ENCODE assay signal across 2 fruit fly cellular contexts in the genomic region with DNA sequence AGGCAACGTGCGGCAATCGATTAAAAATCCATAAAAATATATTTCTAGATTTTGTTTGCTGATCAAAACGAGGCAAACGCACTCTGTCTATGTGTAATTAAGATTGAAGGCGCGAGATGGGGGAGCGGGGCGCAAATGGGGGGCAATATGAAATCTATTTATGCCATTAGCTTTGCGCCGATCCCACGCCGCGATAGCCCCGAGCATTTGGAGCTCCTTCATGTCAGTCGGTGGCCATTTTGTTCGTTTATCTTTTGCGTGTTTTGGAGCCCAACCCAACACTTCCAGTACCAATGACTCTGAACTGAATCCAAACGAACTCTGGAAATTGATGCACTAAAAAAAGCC.
TF ChIP-seq lines count a peak whose summit lies in the region.

No protein-coding gene starts in this region.

- TF ChIP-seq CTCF in whole organism, embryonic (GFP tag; optimal IDR thresholded peaks at IDR 0.05; lab: Kevin White, UChicago): no peak

TF ChIP-seq in whole organism, embryonic, 481 proteins besides CTCF, POLR2A, EP300 and RAD21:
- TF ChIP-seq gt (GFP tag; IDR thresholded peaks at IDR 0.05; lab: Robert Waterston, UW) (no peak), Nf-YA (GFP tag; IDR thresholded peaks at IDR 0.05; lab: Robert Waterston, UW) (0 out of 2 replicates have a peak, but pooled peaks have one; percentile 11), CG8765 (GFP tag; IDR thresholded peaks at IDR 0.05; lab: Robert Waterston, UW) (no peak), sug (tag; optimal IDR thresholded peaks at IDR 0.05; lab: Kevin White, UChicago) (peak; percentile 37), CG15696 (tag; optimal IDR thresholded peaks at IDR 0.05; lab: Kevin White, UChicago) (no peak), chinmo (GFP tag; IDR thresholded peaks at IDR 0.05; lab: Robert Waterston, UW; ENCODE audit: partially characterized antibody) (peak; percentile 55; the same call in 1 of the 4 replicates), MBD-R2 (GFP tag; IDR thresholded peaks at IDR 0.05; lab: Robert Waterston, UW) (0 out of 2 replicates have a peak, but pooled peaks have one; percentile 1), crol (GFP tag; IDR thresholded peaks at IDR 0.05; lab: Robert Waterston, UW) (peak; percentile 74), lab (GFP tag; optimal IDR thresholded peaks at IDR 0.05; lab: Kevin White, UChicago) (peak; percentile 76), grn (GFP tag; optimal IDR thresholded peaks at IDR 0.05; lab: Kevin White, UChicago) (peak; percentile 90)

TF ChIP-seq in whole organism, prepupa, 60 proteins besides CTCF, POLR2A, EP300 and RAD21:
- TF ChIP-seq dac (GFP tag; optimal IDR thresholded peaks at IDR 0.05; lab: Kevin White, UChicago) (no peak), CG8119 (GFP tag; IDR thresholded peaks at IDR 0.05; lab: Robert Waterston, UW) (no peak), achi (GFP tag; optimal IDR thresholded peaks at IDR 0.05; lab: Kevin White, UChicago) (no peak), CG32006 (GFP tag; optimal IDR thresholded peaks at IDR 0.05; lab: Kevin White, UChicago) (no peak), salr (GFP tag; optimal IDR thresholded peaks at IDR 0.05; lab: Kevin White, UChicago) (no peak), Hr38 (GFP tag; optimal IDR thresholded peaks at IDR 0.05; lab: Kevin White, UChicago) (no peak), CG10669 (GFP tag; optimal IDR thresholded peaks at IDR 0.05; lab: Kevin White, UChicago) (no peak), CG6163 (GFP tag; IDR thresholded peaks at IDR 0.05; lab: Robert Waterston, UW) (no peak), svp (GFP tag; lab: Kevin White, UChicago) (peak; percentile 58), CG6792 (GFP tag; optimal IDR thresholded peaks at IDR 0.05; lab: Kevin White, UChicago) (no peak), spab (GFP tag; optimal IDR thresholded peaks at IDR 0.05; lab: Kevin White, UChicago) (no peak), fkh (GFP tag; optimal IDR thresholded peaks at IDR 0.05; lab: Kevin White, UChicago) (peak; percentile 36)
